Worm (Caenorhabditis elegans): ENCODE results near the gene srx-136.
A peak's percentile ranks its signal among the peaks of the same experiment; 100 is the strongest.

srx-136 gene

ce11 chrV:13902495-13902894, 45.3 kb downstream of the srx-136 start, which contains the start of gene C06B3.1:
Gene C06B3.1, plus strand, starts transcription at chrV:13902795.
- TF ChIP-seq klf-2 (GFP tag; conservative IDR thresholded peaks at IDR 0.05) (no peak), med-1 (GFP tag; optimal IDR thresholded peaks at IDR 0.05; ENCODE audit: insufficient read depth) (no peak), ztf-23 (GFP tag; IDR thresholded peaks at IDR 0.05) (no peak), flt-1 (GFP tag; IDR thresholded peaks at IDR 0.05) (no peak), T22C8.4 (GFP tag; IDR thresholded peaks at IDR 0.05) (no peak), ztf-29 (GFP tag; IDR thresholded peaks at IDR 0.05) (no peak), ref-1 (GFP tag; conservative IDR thresholded peaks at IDR 0.05) (no peak), cog-1 (tag; optimal IDR thresholded peaks at IDR 0.05) (no peak), tab-1 (GFP tag; IDR thresholded peaks at IDR 0.05) (no peak)

- TF ChIP-seq ztf-29 (GFP tag; IDR thresholded peaks at IDR 0.05) (no peak), tab-1 (GFP tag; IDR thresholded peaks at IDR 0.05) (no peak), ref-1 (GFP tag; conservative IDR thresholded peaks at IDR 0.05) (no peak), med-1 (GFP tag; optimal IDR thresholded peaks at IDR 0.05; ENCODE audit: insufficient read depth) (no peak), cog-1 (tag; optimal IDR thresholded peaks at IDR 0.05) (no peak), flt-1 (GFP tag; IDR thresholded peaks at IDR 0.05) (no peak), ztf-23 (GFP tag; IDR thresholded peaks at IDR 0.05) (no peak), T22C8.4 (GFP tag; IDR thresholded peaks at IDR 0.05) (no peak), klf-2 (GFP tag; conservative IDR thresholded peaks at IDR 0.05) (no peak)
Observed at ce11 chrV:13904446-13904845, 47.2 kb downstream of the srx-136 start, which contains the start of gene stdh-3. Gene stdh-3, plus strand, starts transcription at chrV:13904611.

ce11 chrV:13906166-13906565, 48.9 kb downstream of the srx-136 start, which contains the start of gene stdh-1:
Gene stdh-1, plus strand, starts transcription at chrV:13906492.
- TF ChIP-seq cog-1 (tag; optimal IDR thresholded peaks at IDR 0.05) (peak; percentile 20), klf-2 (GFP tag; conservative IDR thresholded peaks at IDR 0.05) (no peak)

ce11 chrV:13907557-13908104, 50.4 kb downstream of the srx-136 start:
- TF ChIP-seq ref-1 (GFP tag; conservative IDR thresholded peaks at IDR 0.05) (no peak), flt-1 (GFP tag; IDR thresholded peaks at IDR 0.05) (no peak), cog-1 (tag; optimal IDR thresholded peaks at IDR 0.05) (no peak), klf-2 (GFP tag; conservative IDR thresholded peaks at IDR 0.05) (no peak), ztf-29 (GFP tag; IDR thresholded peaks at IDR 0.05) (no peak), T22C8.4 (GFP tag; IDR thresholded peaks at IDR 0.05) (no peak), tab-1 (GFP tag; IDR thresholded peaks at IDR 0.05) (no peak), ztf-23 (GFP tag; IDR thresholded peaks at IDR 0.05) (no peak), med-1 (GFP tag; optimal IDR thresholded peaks at IDR 0.05; ENCODE audit: insufficient read depth) (no peak)

- no peak for TF ChIP-seq klf-2 (GFP tag; conservative IDR thresholded peaks at IDR 0.05)
- TF ChIP-seq med-1 (GFP tag; optimal IDR thresholded peaks at IDR 0.05; ENCODE audit: insufficient read depth), result no peak
- no peak for TF ChIP-seq T22C8.4 (GFP tag; IDR thresholded peaks at IDR 0.05)
- TF ChIP-seq cog-1 (tag; optimal IDR thresholded peaks at IDR 0.05), result no peak
- TF ChIP-seq ztf-23 (GFP tag; IDR thresholded peaks at IDR 0.05), result no peak
Observed at ce11 chrV:13908120-13908915, 51.1 kb downstream of the srx-136 start.
